Fruit fly (Drosophila melanogaster) whole organism, wandering third instar larva: ENCODE data around the gene wkd.

Source experiments
- CG32264 ChIP-seq: fragments of 200-800 bp; sonication (Bioruptor generic); optimal IDR thresholded peaks from 2 replicates; lab custom pipeline; 2016; ENCODE audit warnings: missing biosample characterization, missing genetic modification characterization
- CG9705 ChIP-seq: fragments of 200-800 bp; sonication (Bioruptor generic); optimal IDR thresholded peaks from 2 replicates; lab custom pipeline; 2018; ENCODE audit warnings: missing biosample characterization, mild to moderate bottlenecking, missing genetic modification characterization
- CrebA ChIP-seq: fragments of 200-800 bp; sonication (Bioruptor generic); optimal IDR thresholded peaks from 2 replicates; lab custom pipeline; 2016; ENCODE audit warnings: missing biosample characterization, mild to moderate bottlenecking, missing genetic modification characterization, borderline replicate concordance
- Dfd ChIP-seq: fragments of >200 bp; optimal IDR thresholded peaks from 2 replicates; lab custom pipeline; 2017; ENCODE audit warnings: missing biosample characterization, missing genetic modification characterization
- Dif ChIP-seq: fragments of 200-275, 200-300 bp; sonication (Bioruptor generic); optimal IDR thresholded peaks from 2 replicates; lab custom pipeline; 2018; ENCODE audit warnings: missing biosample characterization, missing genetic modification characterization; ENCODE audit not compliant: partially characterized antibody
- GATAd ChIP-seq: sonication (Bioruptor generic); optimal IDR thresholded peaks from 2 replicates; lab custom pipeline; 2016; ENCODE audit warnings: missing biosample characterization, missing genetic modification characterization
- HLH106 ChIP-seq: fragments of 200-800 bp; optimal IDR thresholded peaks from 3 replicates; lab custom pipeline; 2019; ENCODE audit warnings: missing biosample characterization, mild to moderate bottlenecking, missing genetic modification characterization, moderate library complexity
- Hnf4 ChIP-seq: fragments of 200-800 bp; sonication (Bioruptor generic); optimal IDR thresholded peaks from 2 replicates; lab custom pipeline; 2016; ENCODE audit warnings: missing biosample characterization, mild to moderate bottlenecking, missing genetic modification characterization
- Hr83 ChIP-seq: fragments of 200-300 bp; sonication (Bioruptor generic); optimal IDR thresholded peaks from 2 replicates; lab custom pipeline; 2016; ENCODE audit warnings: missing biosample characterization, mild to moderate bottlenecking, missing genetic modification characterization, moderate library complexity; ENCODE audit not compliant: poor library complexity, severe bottlenecking
- Jra ChIP-seq: sonication (Bioruptor generic); optimal IDR thresholded peaks from 2 replicates; lab custom pipeline; 2016; ENCODE audit warnings: missing biosample characterization, missing genetic modification characterization
- Myc ChIP-seq: fragments of >200 bp; optimal IDR thresholded peaks from 2 replicates; lab custom pipeline; 2017
- OdsH ChIP-seq: fragments of 200-800 bp; sonication (Bioruptor generic); optimal IDR thresholded peaks from 2 replicates; lab custom pipeline; 2016; ENCODE audit warnings: missing biosample characterization, mild to moderate bottlenecking, missing genetic modification characterization
- Rel ChIP-seq, 2 experiments: fragments of 200-800 bp; sonication (Bioruptor generic) in 1 of 2; optimal IDR thresholded peaks; 2 replicates in 1 of 2; 3 replicates in 1 of 2; lab custom pipeline; 2016 to 2019; ENCODE audit warnings: mild to moderate bottlenecking in 2 of 2, missing biosample characterization in 2 of 2, missing genetic modification characterization in 2 of 2, moderate library complexity in 1 of 2
- Vsx2 ChIP-seq: fragments of 200-300, 225-300 bp; sonication (Bioruptor generic); optimal IDR thresholded peaks from 2 replicates; lab custom pipeline; 2018; ENCODE audit warnings: missing biosample characterization, missing genetic modification characterization; ENCODE audit not compliant: partially characterized antibody
- br ChIP-seq: fragments of 200-800 bp; sonication (Bioruptor generic); optimal IDR thresholded peaks from 2 replicates; lab custom pipeline; 2016; ENCODE audit warnings: missing biosample characterization, missing genetic modification characterization
- brk ChIP-seq: fragments of 200-800 bp; sonication (Bioruptor generic); optimal IDR thresholded peaks from 2 replicates; lab custom pipeline; 2016; ENCODE audit warnings: missing biosample characterization, mild to moderate bottlenecking, missing genetic modification characterization
- dl ChIP-seq, 2 experiments: fragments of 175-275, 200-275 bp in 1 of 2; fragments of 200-275 bp in 1 of 2; sonication (Bioruptor generic); optimal IDR thresholded peaks; lab custom pipeline; 2018; ENCODE audit warnings: mild to moderate bottlenecking in 2 of 2, missing biosample characterization in 2 of 2, missing genetic modification characterization in 2 of 2, moderate library complexity in 2 of 2; ENCODE audit not compliant: partially characterized antibody in 2 of 2, insufficient read depth in 1 of 2
- dmrt93B ChIP-seq: fragments of 200-800 bp; sonication (Bioruptor generic); optimal IDR thresholded peaks from 2 replicates; lab custom pipeline; 2018; ENCODE audit warnings: missing biosample characterization, mild to moderate bottlenecking, missing genetic modification characterization
- dsf ChIP-seq: sonication (Bioruptor generic); optimal IDR thresholded peaks from 2 replicates; lab custom pipeline; 2016; ENCODE audit warnings: missing biosample characterization, missing genetic modification characterization, borderline replicate concordance
- ey ChIP-seq: fragments of 200-800 bp; sonication (Bioruptor generic); optimal IDR thresholded peaks from 2 replicates; lab custom pipeline; 2016; ENCODE audit warnings: missing biosample characterization, missing genetic modification characterization
- foxo ChIP-seq, 2 experiments: fragments of 200-800 bp; sonication (Bioruptor generic); optimal IDR thresholded peaks; 2 replicates in 1 of 2; 3 replicates in 1 of 2; lab custom pipeline; 2016 to 2017; ENCODE audit warnings: missing biosample characterization in 2 of 2, missing genetic modification characterization in 2 of 2
- fru ChIP-seq: fragments of 200-800 bp; sonication (Bioruptor generic); optimal IDR thresholded peaks from 3 replicates; lab custom pipeline; 2016; ENCODE audit warnings: missing biosample characterization, mild to moderate bottlenecking, missing genetic modification characterization
- h ChIP-seq: fragments of 200-800 bp; sonication (Bioruptor generic); optimal IDR thresholded peaks from 3 replicates; lab custom pipeline; 2016; ENCODE audit warnings: missing biosample characterization, mild to moderate bottlenecking, missing genetic modification characterization
- lola ChIP-seq: fragments of >200 bp; optimal IDR thresholded peaks from 2 replicates; lab custom pipeline; 2017; ENCODE audit warnings: missing biosample characterization, missing genetic modification characterization
- psq ChIP-seq: fragments of 200-800 bp; sonication (Bioruptor generic); optimal IDR thresholded peaks from 3 replicates; lab custom pipeline; 2017; ENCODE audit warnings: missing biosample characterization, mild to moderate bottlenecking, missing genetic modification characterization, moderate library complexity
- sv ChIP-seq: fragments of 200-800 bp; sonication (Bioruptor generic); optimal IDR thresholded peaks from 3 replicates; lab custom pipeline; 2016; ENCODE audit warnings: missing biosample characterization, missing genetic modification characterization
- tai ChIP-seq: sonication (Bioruptor generic); optimal IDR thresholded peaks from 2 replicates; lab custom pipeline; 2016; ENCODE audit warnings: missing biosample characterization, missing genetic modification characterization
- usp ChIP-seq: fragments of >200 bp; optimal IDR thresholded peaks from 2 replicates; lab custom pipeline; 2017; ENCODE audit warnings: missing biosample characterization, missing genetic modification characterization

wkd gene

DNA sequence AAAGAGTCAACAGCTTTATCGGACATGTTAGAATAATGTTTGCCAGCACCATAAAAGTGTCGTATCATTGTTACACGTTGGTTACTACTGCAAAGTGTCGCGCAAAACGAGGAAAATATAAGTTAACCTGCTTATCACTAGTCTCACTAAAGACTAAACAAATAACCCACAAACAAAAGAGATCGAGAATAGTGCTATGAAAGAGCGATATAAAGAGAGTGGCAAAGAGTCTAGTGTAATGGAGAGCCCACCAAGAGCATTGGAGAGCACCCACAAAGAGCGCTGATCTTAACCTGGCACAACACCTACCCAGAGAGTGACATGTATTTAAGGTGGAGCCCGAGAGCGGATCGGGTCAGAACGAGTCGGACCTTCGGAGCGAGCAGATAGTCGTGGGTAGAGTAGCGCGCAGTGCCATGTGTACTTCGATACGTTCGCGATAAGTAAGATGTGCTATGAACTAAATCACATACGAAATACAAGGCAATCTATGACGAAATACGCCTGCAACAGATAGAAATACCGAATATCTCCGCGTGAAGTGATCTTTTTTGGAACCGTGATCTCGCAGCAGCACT is 12.4 kb upstream of the wkd start, which contains the start of gene Mrp4 (continued):
- TF ChIP-seq br (GFP tag; lab: Kevin White, UChicago): peak; percentile 57
- TF ChIP-seq HLH106 (tag; lab: Kevin White, UChicago): no peak
- TF ChIP-seq psq (GFP tag; lab: Kevin White, UChicago): no peak
- TF ChIP-seq Myc (lab: Kevin White, UChicago): no peak
- peak; percentile 89 for TF ChIP-seq CrebA
- TF ChIP-seq CG32264: no peak
- TF ChIP-seq GATAd (GFP tag; lab: Kevin White, UChicago): no peak
- no peak for TF ChIP-seq tai (GFP tag; lab: Kevin White, UChicago)
- no peak for TF ChIP-seq OdsH (GFP tag; lab: Kevin White, UChicago)

dm6 chr3R:11569993-11570392 is 11.4 kb upstream of the wkd start:
- TF ChIP-seq CG9705 (GFP tag; lab: Kevin White, UChicago) (no peak), foxo (GFP tag; optimal IDR thresholded peaks at IDR 0.05; lab: Kevin White, UChicago) (no peak), lola (GFP tag; lab: Kevin White, UChicago) (no peak), usp (GFP tag; lab: Kevin White, UChicago) (no peak), dsf (GFP tag; lab: Kevin White, UChicago) (no peak), br (GFP tag; lab: Kevin White, UChicago) (no peak), GATAd (GFP tag; lab: Kevin White, UChicago) (no peak), Jra (GFP tag; lab: Kevin White, UChicago) (no peak), Dif (GFP tag; lab: Kevin White, UChicago) (no peak), Vsx2 (GFP tag; lab: Kevin White, UChicago) (no peak), Myc (lab: Kevin White, UChicago) (no peak), Hr83 (GFP tag; lab: Kevin White, UChicago) (no peak), h (GFP tag; lab: Kevin White, UChicago) (no peak)

- TF ChIP-seq OdsH (GFP tag; lab: Kevin White, UChicago) (no peak), dmrt93B (GFP tag; lab: Kevin White, UChicago) (no peak), dl (GFP tag; optimal IDR thresholded peaks at IDR 0.05; lab: Kevin White, UChicago; ENCODE audit: insufficient read depth in 1 of 2, partially characterized antibody in 2 of 2) (no peak), brk (GFP tag; lab: Kevin White, UChicago) (no peak), Jra (GFP tag; lab: Kevin White, UChicago) (no peak), Dfd (GFP tag; lab: Kevin White, UChicago) (no peak), fru (GFP tag; lab: Kevin White, UChicago) (no peak), sv (GFP tag; lab: Kevin White, UChicago) (no peak), Hr83 (GFP tag; lab: Kevin White, UChicago) (no peak), Rel (GFP tag; optimal IDR thresholded peaks at IDR 0.05; lab: Kevin White, UChicago) (no peak), Rel (tag; optimal IDR thresholded peaks at IDR 0.05; lab: Kevin White, UChicago) (no peak), psq (GFP tag; lab: Kevin White, UChicago) (no peak), ey (GFP tag; lab: Kevin White, UChicago) (no peak)
- TF ChIP-seq, all 38 proteins: peak for 0
These were observed 10.0 kb upstream of the wkd start for dm6 chr3R:11571408-11571807.

- TF ChIP-seq dl (GFP tag; optimal IDR thresholded peaks at IDR 0.05; lab: Kevin White, UChicago; ENCODE audit: insufficient read depth in 1 of 2, partially characterized antibody in 2 of 2) (no peak), Vsx2 (GFP tag; lab: Kevin White, UChicago) (no peak), dmrt93B (GFP tag; lab: Kevin White, UChicago) (no peak), Hnf4 (GFP tag; lab: Kevin White, UChicago) (no peak), GATAd (GFP tag; lab: Kevin White, UChicago) (no peak), Dif (GFP tag; lab: Kevin White, UChicago) (no peak), Hr83 (GFP tag; lab: Kevin White, UChicago) (no peak), Jra (GFP tag; lab: Kevin White, UChicago) (no peak), brk (GFP tag; lab: Kevin White, UChicago) (no peak)
- TF ChIP-seq, all 38 proteins: peak for 0
These were observed 2.7 kb upstream of the wkd start, which contains the start of the genes CG6790 and CG5342 for dm6 chr3R:11578645-11579044. CG6790 (minus strand) TSS chr3R:11578745. CG5342 (plus strand) TSS chr3R:11578826.
